Worm (Caenorhabditis elegans) whole organism, L2 larva: ENCODE measurements around the gene ncx-5.

Source experiments
- C34F6.9 ChIP-seq: fragments of 150-350 bp; optimal IDR thresholded peaks from 2 replicates; lab custom pipeline; 2014; ENCODE audit warnings: missing biosample characterization, missing genetic modification characterization
- ama-1 ChIP-seq: fragments of 150-350 bp; optimal IDR thresholded peaks from 2 replicates; lab custom pipeline; 2018; ENCODE audit warnings: inconsistent platforms
- gmeb-1 ChIP-seq: fragments of 150-350 bp; optimal IDR thresholded peaks from 2 replicates; lab custom pipeline; 2014; ENCODE audit warnings: missing biosample characterization, missing genetic modification characterization
- nhr-237 ChIP-seq: fragments of 150-350 bp; optimal IDR thresholded peaks from 2 replicates; lab custom pipeline; 2014; ENCODE audit warnings: missing biosample characterization, missing genetic modification characterization
- unc-62 ChIP-seq: fragments of 150-350 bp; optimal IDR thresholded peaks from 2 replicates; lab custom pipeline; 2014; ENCODE audit warnings: missing biosample characterization, missing genetic modification reagents, missing genetic modification characterization
- ztf-11 ChIP-seq: sonication (generic microtip); optimal IDR thresholded peaks from 2 replicates; lab custom pipeline; 2017; ENCODE audit warnings: missing biosample characterization, missing genetic modification characterization

DNA sequence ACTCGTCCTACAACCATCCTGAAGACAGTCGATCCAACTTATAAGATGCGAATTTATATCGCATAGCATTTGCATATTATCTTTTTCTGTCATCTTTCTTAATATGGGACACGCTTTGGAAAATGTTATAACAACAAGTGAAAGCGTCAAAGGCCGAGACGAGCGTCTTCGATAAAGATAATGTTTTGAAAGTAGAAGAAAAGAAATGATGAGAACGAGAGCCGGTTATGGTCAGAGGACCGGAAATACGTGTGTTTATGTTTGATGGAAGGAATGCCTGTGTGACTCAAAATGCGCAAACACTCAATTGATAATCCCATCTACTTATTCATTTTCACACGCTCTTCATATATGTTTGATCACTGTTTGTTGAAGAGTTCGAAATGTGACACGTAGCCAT lies 13.1 kb upstream of the ncx-5 start, which contains the start of gene C35A5.11:
- no peak for TF ChIP-seq nhr-237
- TF ChIP-seq ztf-11 (tag; lab: Kevin White, UChicago) = no peak
- no peak for TF ChIP-seq unc-62 (GFP tag; lab: Kevin White, UChicago)
- no peak for TF ChIP-seq ama-1 (lab: Kevin White, UChicago)
- TF ChIP-seq C34F6.9 (tag; lab: Kevin White, UChicago) = no peak
- TF ChIP-seq gmeb-1 (tag; lab: Kevin White, UChicago) = no peak
